Worm (Caenorhabditis elegans) whole organism, young adult: ENCODE results near the gene cpr-9.

ENCODE experiments used
- B0019.2 ChIP-seq: fragments of 200-800 bp; sonication (Bioruptor generic); conservative IDR thresholded peaks from 2 replicates; pipeline ENCODE4 v1.3.6; 2022; ENCODE audit warnings: missing genetic modification reagents, missing genetic modification characterization, missing compliant biosample characterization
- B0336.3 ChIP-seq: fragments of 200-800 bp; sonication (Bioruptor generic); IDR thresholded peaks from 2 replicates; pipeline ENCODE4 v1.3.6; 2022; ENCODE audit warnings: missing genetic modification characterization, missing compliant biosample characterization
- C06A6.2 ChIP-seq: fragments of 200-800 bp; sonication (Bioruptor generic); conservative IDR thresholded peaks from 2 replicates; pipeline ENCODE4 v1.3.6; 2022; ENCODE audit warnings: missing genetic modification characterization, missing compliant biosample characterization
- C17E4.6 ChIP-seq: fragments of 200-800 bp; sonication (Bioruptor generic); IDR thresholded peaks from 2 replicates; pipeline ENCODE4 v1.3.6; 2022; ENCODE audit warnings: missing genetic modification reagents, missing genetic modification characterization, missing compliant biosample characterization
- D2030.7 ChIP-seq: fragments of 200-800 bp; sonication (Bioruptor generic); IDR thresholded peaks from 2 replicates; pipeline ENCODE4 v1.3.6; 2022; ENCODE audit warnings: missing genetic modification reagents, missing genetic modification characterization, missing compliant biosample characterization
- F22D6.2 ChIP-seq: sonication (generic microtip); optimal IDR thresholded peaks from 2 replicates; lab custom pipeline; 2016; ENCODE audit warnings: mild to moderate bottlenecking, missing genetic modification characterization, missing compliant biosample characterization
- F37B4.10 ChIP-seq: fragments of 200-800 bp; sonication (Bioruptor generic); IDR thresholded peaks from 2 replicates; pipeline ENCODE4 v1.3.6; 2022; ENCODE audit warnings: missing genetic modification characterization, missing compliant biosample characterization
- F49E8.2 ChIP-seq: sonication (generic microtip); optimal IDR thresholded peaks from 3 replicates; lab custom pipeline; 2017; ENCODE audit warnings: missing genetic modification characterization, mild to moderate bottlenecking, missing compliant biosample characterization, antibody characterized with exemption, moderate library complexity; ENCODE audit not compliant: insufficient read depth
- F52B5.7 ChIP-seq: sonication (generic microtip); optimal IDR thresholded peaks from 2 replicates; lab custom pipeline; 2016; ENCODE audit warnings: mild to moderate bottlenecking, missing genetic modification characterization, missing compliant biosample characterization
- F55B11.4 ChIP-seq: sonication (generic microtip); optimal IDR thresholded peaks from 2 replicates; lab custom pipeline; 2016; ENCODE audit warnings: missing compliant biosample characterization, missing genetic modification characterization, borderline replicate concordance; ENCODE audit not compliant: insufficient read depth
- F57C9.4 ChIP-seq: sonication (generic microtip); optimal IDR thresholded peaks from 2 replicates; lab custom pipeline; 2017; ENCODE audit warnings: mild to moderate bottlenecking, missing genetic modification characterization, missing compliant biosample characterization
- K11D2.4 ChIP-seq: fragments of 200-800 bp; sonication (Bioruptor generic); IDR thresholded peaks from 2 replicates; pipeline ENCODE4 v1.3.6; 2022; ENCODE audit warnings: missing genetic modification reagents, missing genetic modification characterization, missing compliant biosample characterization
- K12H6.12 ChIP-seq: fragments of 200-800 bp; sonication (Bioruptor generic); optimal IDR thresholded peaks from 2 replicates; lab custom pipeline; 2018; ENCODE audit warnings: mild to moderate bottlenecking, missing genetic modification characterization, missing compliant biosample characterization
- Y67H2A.10 ChIP-seq: fragments of 200-800 bp; sonication (Bioruptor generic); conservative IDR thresholded peaks from 2 replicates; pipeline ENCODE4 v1.3.6; 2022; ENCODE audit warnings: missing genetic modification reagents, missing genetic modification characterization, missing compliant biosample characterization
- Y79H2A.3 ChIP-seq: fragments of 200-800 bp; sonication (Bioruptor generic); conservative IDR thresholded peaks from 2 replicates; pipeline ENCODE4 v1.3.6; 2022; ENCODE audit warnings: missing genetic modification reagents, missing genetic modification characterization, missing compliant biosample characterization
- Y95B8A.8 ChIP-seq: fragments of 200-800 bp; sonication (Bioruptor generic); IDR thresholded peaks from 2 replicates; pipeline ENCODE4 v1.3.6; 2022; ENCODE audit warnings: missing genetic modification reagents, missing genetic modification characterization, missing compliant biosample characterization
- akir-1 ChIP-seq: fragments of 200-800 bp; sonication (Bioruptor generic); optimal IDR thresholded peaks from 2 replicates; lab custom pipeline; 2018; ENCODE audit warnings: mild to moderate bottlenecking, missing genetic modification characterization, moderate library complexity, missing compliant biosample characterization
- aptf-2 ChIP-seq: fragments of 200-800 bp; sonication (Bioruptor generic); conservative IDR thresholded peaks from 2 replicates; pipeline ENCODE4 v1.3.6; 2022; ENCODE audit warnings: missing genetic modification reagents, missing genetic modification characterization, missing compliant biosample characterization
- aptf-3 ChIP-seq: fragments of 200-800 bp; sonication (Bioruptor generic); IDR thresholded peaks from 2 replicates; pipeline ENCODE4 v1.3.6; 2022; ENCODE audit warnings: missing genetic modification characterization, missing compliant biosample characterization
- attf-5 ChIP-seq: fragments of 200-800 bp; sonication (Bioruptor generic); optimal IDR thresholded peaks from 2 replicates; lab custom pipeline; 2018; ENCODE audit warnings: mild to moderate bottlenecking, missing genetic modification characterization, missing compliant biosample characterization
- attf-6 ChIP-seq: fragments of 200-800 bp; sonication (Bioruptor generic); IDR thresholded peaks from 2 replicates; pipeline ENCODE4 v1.3.6; 2022; ENCODE audit warnings: missing genetic modification reagents, missing genetic modification characterization, missing compliant biosample characterization
- bed-1 ChIP-seq: fragments of 200-800 bp; sonication (Bioruptor generic); IDR thresholded peaks from 2 replicates; pipeline ENCODE4 v1.3.6; 2022; ENCODE audit warnings: missing genetic modification reagents, missing genetic modification characterization, missing compliant biosample characterization
- bed-2 ChIP-seq: fragments of 200-800 bp; sonication (Bioruptor generic); IDR thresholded peaks from 2 replicates; pipeline ENCODE4 v1.3.6; 2022; ENCODE audit warnings: missing genetic modification reagents, missing genetic modification characterization, missing compliant biosample characterization
- ccch-3 ChIP-seq: fragments of 200-800 bp; sonication (Bioruptor generic); optimal IDR thresholded peaks from 2 replicates; lab custom pipeline; 2018; ENCODE audit warnings: mild to moderate bottlenecking, missing genetic modification characterization, missing compliant biosample characterization
- ceh-79 ChIP-seq: sonication (generic microtip); optimal IDR thresholded peaks from 2 replicates; lab custom pipeline; 2017; ENCODE audit warnings: mild to moderate bottlenecking, missing genetic modification characterization, missing compliant biosample characterization
- ceh-91 ChIP-seq: fragments of 200-800 bp; sonication (Bioruptor generic); IDR thresholded peaks from 2 replicates; pipeline ENCODE4 v1.3.6; 2022; ENCODE audit warnings: missing genetic modification reagents, missing genetic modification characterization, missing compliant biosample characterization
- chd-7 ChIP-seq: sonication (generic microtip); optimal IDR thresholded peaks from 2 replicates; lab custom pipeline; 2016; ENCODE audit warnings: mild to moderate bottlenecking, missing genetic modification characterization, moderate library complexity, missing compliant biosample characterization
- dpff-1 ChIP-seq: sonication (generic microtip); optimal IDR thresholded peaks from 2 replicates; lab custom pipeline; 2017; ENCODE audit warnings: mild to moderate bottlenecking, missing genetic modification characterization, missing compliant biosample characterization
- hlh-12 ChIP-seq: sonication (generic microtip); optimal IDR thresholded peaks from 2 replicates; lab custom pipeline; 2016; ENCODE audit warnings: missing genetic modification characterization, missing compliant biosample characterization
- hmg-1.2 ChIP-seq: fragments of 200-800 bp; sonication (Bioruptor generic); IDR thresholded peaks from 2 replicates; pipeline ENCODE4 v1.3.6; 2022; ENCODE audit warnings: missing genetic modification reagents, missing genetic modification characterization, missing compliant biosample characterization
- lag-1 ChIP-seq: fragments of 200-800 bp; sonication (Bioruptor generic); IDR thresholded peaks from 2 replicates; pipeline ENCODE4 v1.3.6; 2022; ENCODE audit warnings: missing genetic modification reagents, missing genetic modification characterization, missing compliant biosample characterization
- let-607 ChIP-seq, 2 experiments: fragments of 200-800 bp in 1 of 2; sonication (Bioruptor generic) in 1 of 2; sonication (generic microtip) in 1 of 2; optimal IDR thresholded peaks; 2 replicates each; lab custom pipeline; 2016 to 2018; ENCODE audit warnings: mild to moderate bottlenecking in 2 of 2, missing compliant biosample characterization in 2 of 2, missing genetic modification characterization in 2 of 2, moderate library complexity in 2 of 2, missing genotype in 1 of 2
- lin-26 ChIP-seq: fragments of 200-800 bp; sonication (Bioruptor generic); IDR thresholded peaks from 2 replicates; pipeline ENCODE4 v1.3.6; 2022; ENCODE audit warnings: missing genetic modification reagents, missing genetic modification characterization, missing compliant biosample characterization
- lsl-1 ChIP-seq: fragments of 200-800 bp; sonication (Bioruptor generic); optimal IDR thresholded peaks from 2 replicates; lab custom pipeline; 2018; ENCODE audit warnings: mild to moderate bottlenecking, missing genetic modification characterization, moderate library complexity, missing compliant biosample characterization
- madf-3 ChIP-seq: fragments of 200-800 bp; sonication (Bioruptor generic); IDR thresholded peaks from 2 replicates; pipeline ENCODE4 v1.3.6; 2022; ENCODE audit warnings: missing genetic modification reagents, missing genetic modification characterization, missing compliant biosample characterization
- rcor-1 ChIP-seq: fragments of 200-800 bp; sonication (Bioruptor generic); IDR thresholded peaks from 2 replicates; pipeline ENCODE4 v1.3.6; 2022; ENCODE audit warnings: missing genetic modification reagents, missing genetic modification characterization, missing compliant biosample characterization
- sea-2 ChIP-seq: fragments of 200-800 bp; sonication (Bioruptor generic); IDR thresholded peaks from 2 replicates; pipeline ENCODE4 v1.3.6; 2022; ENCODE audit warnings: missing genetic modification characterization, missing compliant biosample characterization
- snpc-3.4 ChIP-seq: sonication (generic microtip); optimal IDR thresholded peaks from 2 replicates; lab custom pipeline; 2017; ENCODE audit warnings: missing genetic modification characterization, mild to moderate bottlenecking, missing compliant biosample characterization, antibody characterized with exemption, moderate library complexity, missing genotype, missing genetic modification reagents
- snpc-4 ChIP-seq, 5 experiments: fragments of 150-350 bp in 1 of 5; sonication (generic microtip) in 4 of 5; optimal IDR thresholded peaks; 2 replicates each; lab custom pipeline; 2014 to 2018; ENCODE audit warnings: missing genetic modification characterization in 5 of 5, missing biosample characterization in 3 of 5, antibody characterized with exemption in 2 of 5, mild to moderate bottlenecking in 2 of 5, missing compliant biosample characterization in 2 of 5, missing genotype in 2 of 5, moderate library complexity in 2 of 5, missing genetic modification reagents in 1 of 5
- zim-3 ChIP-seq: sonication (generic microtip); optimal IDR thresholded peaks from 2 replicates; lab custom pipeline; 2017; ENCODE audit warnings: mild to moderate bottlenecking, missing genetic modification characterization, moderate library complexity, missing compliant biosample characterization
- ztf-18 ChIP-seq: sonication (generic microtip); optimal IDR thresholded peaks from 2 replicates; lab custom pipeline; 2016; ENCODE audit warnings: missing genotype, mild to moderate bottlenecking, missing genetic modification characterization, missing compliant biosample characterization
- ztf-26 ChIP-seq: sonication (generic microtip); optimal IDR thresholded peaks from 2 replicates; lab custom pipeline; 2017; ENCODE audit warnings: missing genetic modification characterization, missing compliant biosample characterization
- ztf-28 ChIP-seq: fragments of 200-800 bp; sonication (Bioruptor generic); IDR thresholded peaks from 2 replicates; pipeline ENCODE4 v1.3.6; 2022; ENCODE audit warnings: missing genetic modification reagents, missing genetic modification characterization, missing compliant biosample characterization

cpr-9 gene

ce11 chrV:12028151-12028550 is 25.3 kb downstream of the cpr-9 start:
- TF ChIP-seq F55B11.4 (tag; lab: Kevin White, UChicago) (no peak), let-607 (tag; optimal IDR thresholded peaks at IDR 0.05; lab: Kevin White, UChicago) (no peak), bed-2 (GFP tag; lab: Robert Waterston, UW) (no peak), chd-7 (no peak), lin-26 (GFP tag; lab: Robert Waterston, UW) (no peak), rcor-1 (no peak), zim-3 (no peak), attf-5 (no peak)

ce11 chrV:12032060-12032459 is 29.2 kb downstream of the cpr-9 start, which contains the start of gene pkc-1:
Gene pkc-1, minus strand, starts transcription at chrV:12032160.
- no peak for TF ChIP-seq K12H6.12 (tag; lab: Kevin White, UChicago)
- no peak for TF ChIP-seq B0019.2 (GFP tag; lab: Robert Waterston, UW)
- TF ChIP-seq hmg-1.2 (GFP tag; lab: Robert Waterston, UW): no peak
- no peak for TF ChIP-seq F52B5.7 (tag; lab: Kevin White, UChicago)
- no peak for TF ChIP-seq akir-1 (GFP tag; lab: Kevin White, UChicago)
- no peak for TF ChIP-seq dpff-1
- no peak for TF ChIP-seq Y79H2A.3
- TF ChIP-seq Y95B8A.8 (GFP tag; lab: Robert Waterston, UW): no peak
- no peak for TF ChIP-seq bed-1 (GFP tag; lab: Robert Waterston, UW)
- no peak for TF ChIP-seq ceh-79 (tag; lab: Kevin White, UChicago)
- no peak for TF ChIP-seq ztf-28 (GFP tag; lab: Robert Waterston, UW)

DNA sequence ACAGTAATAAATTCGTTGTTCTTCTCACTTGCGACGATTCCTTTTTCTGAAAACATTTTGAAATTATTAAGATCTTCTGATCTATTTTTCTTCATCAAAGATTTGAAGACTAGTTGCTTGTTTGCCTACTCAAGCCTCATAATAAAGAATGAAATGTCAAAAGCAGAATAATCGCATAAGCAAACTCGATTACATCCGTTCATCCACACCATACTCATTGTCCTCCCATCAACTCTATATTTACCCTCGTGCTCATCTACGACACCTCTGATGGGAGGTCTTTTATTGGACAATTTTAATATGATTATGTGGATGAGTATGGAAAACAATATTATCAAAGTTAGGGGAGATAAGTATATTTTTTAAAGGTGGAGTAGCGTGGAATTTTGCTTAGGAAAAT is 31.0 kb downstream of the cpr-9 start:
- TF ChIP-seq F22D6.2 (tag; lab: Kevin White, UChicago) (no peak), D2030.7 (GFP tag; lab: Robert Waterston, UW) (no peak), Y67H2A.10 (no peak), lsl-1 (no peak), hlh-12 (no peak), lag-1 (GFP tag; lab: Robert Waterston, UW) (no peak), F57C9.4 (tag; lab: Kevin White, UChicago) (no peak), aptf-3 (GFP tag; lab: Robert Waterston, UW) (no peak), F52B5.7 (tag; lab: Kevin White, UChicago) (no peak), ccch-3 (GFP tag; lab: Kevin White, UChicago) (no peak), rcor-1 (no peak), madf-3 (GFP tag; lab: Robert Waterston, UW) (no peak), dpff-1 (no peak), F49E8.2 (tag; lab: Kevin White, UChicago) (no peak), snpc-3.4 (tag; lab: Kevin White, UChicago) (no peak), attf-5 (no peak), B0019.2 (GFP tag; lab: Robert Waterston, UW) (no peak)

DNA sequence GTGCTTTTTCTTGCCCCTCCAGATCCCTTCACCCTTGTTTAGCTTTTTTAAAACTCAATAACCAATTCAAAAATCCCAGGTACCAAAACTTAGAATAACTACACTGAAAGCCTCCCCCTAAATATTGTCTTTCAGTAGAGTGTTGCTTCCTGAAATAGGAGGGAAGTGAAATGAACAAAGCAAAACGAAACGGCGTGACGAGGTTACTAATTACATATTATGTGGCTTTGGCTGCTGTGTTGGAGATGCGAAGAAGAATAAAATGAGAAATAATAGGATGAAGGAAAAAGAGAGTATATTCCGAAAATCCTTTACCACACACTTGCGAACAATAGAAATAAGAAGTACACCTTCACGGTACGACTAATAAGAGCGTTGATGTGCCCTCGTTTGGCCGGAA is 33.3 kb downstream of the cpr-9 start:
- TF ChIP-seq madf-3 (GFP tag; lab: Robert Waterston, UW) (peak; percentile 44; the same call in 1 of the 2 replicates), ztf-18 (tag; lab: Kevin White, UChicago) (no peak)
- TF ChIP-seq, all 124 proteins: peak for 1

DNA sequence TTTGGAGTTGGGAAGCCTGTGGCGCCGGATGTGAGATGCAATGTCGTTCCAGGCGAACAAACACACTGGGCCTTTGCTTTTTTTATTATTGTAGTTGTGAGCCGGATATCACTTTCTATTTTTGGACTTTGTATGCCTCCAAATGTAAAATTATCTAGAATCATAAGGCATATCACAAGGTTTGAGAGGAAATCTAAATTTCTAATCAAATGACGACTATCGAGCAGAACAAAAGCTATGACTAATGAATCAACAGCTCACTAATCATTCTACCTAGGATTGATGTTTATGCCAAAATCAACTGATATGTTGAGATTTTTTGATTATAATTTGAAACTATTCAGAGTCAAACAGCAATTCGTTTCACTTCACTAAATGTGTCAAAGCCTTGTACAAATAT is 35.0 kb downstream of the cpr-9 start:
- TF ChIP-seq C17E4.6: no peak
- no peak for TF ChIP-seq F22D6.2 (tag; lab: Kevin White, UChicago)
- no peak for TF ChIP-seq C06A6.2 (GFP tag; lab: Robert Waterston, UW)
- TF ChIP-seq zim-3: no peak
- no peak for TF ChIP-seq B0336.3 (GFP tag; lab: Robert Waterston, UW)
- no peak for TF ChIP-seq snpc-4 (GFP tag; optimal IDR thresholded peaks at IDR 0.05; lab: Kevin White, UChicago)
- no peak for TF ChIP-seq snpc-4 (tag; optimal IDR thresholded peaks at IDR 0.05; lab: Kevin White, UChicago)
- TF ChIP-seq sea-2 (GFP tag; lab: Robert Waterston, UW): no peak
- TF ChIP-seq ztf-26 (tag; lab: Kevin White, UChicago): no peak
- TF ChIP-seq akir-1 (GFP tag; lab: Kevin White, UChicago): no peak
- no peak for TF ChIP-seq aptf-2
- no peak for TF ChIP-seq attf-6 (GFP tag; lab: Robert Waterston, UW)
- no peak for TF ChIP-seq K11D2.4 (GFP tag; lab: Robert Waterston, UW)
- TF ChIP-seq F37B4.10 (GFP tag; lab: Robert Waterston, UW): no peak
- no peak for TF ChIP-seq ceh-91 (GFP tag; lab: Robert Waterston, UW)
